Worm (Caenorhabditis elegans) whole organism, L4/young adult: ENCODE results near the gene alh-8.

Source experiments
- W03F9.2 ChIP-seq: fragments of 150-350 bp; optimal IDR thresholded peaks from 2 replicates; lab custom pipeline; 2014; ENCODE audit warnings: missing biosample characterization, missing genetic modification characterization
- dao-5 ChIP-seq: sonication (generic microtip); optimal IDR thresholded peaks from 2 replicates; lab custom pipeline; 2016; ENCODE audit warnings: missing genotype, missing genetic modification characterization, moderate library complexity, missing compliant biosample characterization
- him-1 ChIP-seq: sonication (generic microtip); optimal IDR thresholded peaks from 2 replicates; lab custom pipeline; 2016; ENCODE audit warnings: missing genotype, missing genetic modification reagents, missing genetic modification characterization, missing compliant biosample characterization

DNA sequence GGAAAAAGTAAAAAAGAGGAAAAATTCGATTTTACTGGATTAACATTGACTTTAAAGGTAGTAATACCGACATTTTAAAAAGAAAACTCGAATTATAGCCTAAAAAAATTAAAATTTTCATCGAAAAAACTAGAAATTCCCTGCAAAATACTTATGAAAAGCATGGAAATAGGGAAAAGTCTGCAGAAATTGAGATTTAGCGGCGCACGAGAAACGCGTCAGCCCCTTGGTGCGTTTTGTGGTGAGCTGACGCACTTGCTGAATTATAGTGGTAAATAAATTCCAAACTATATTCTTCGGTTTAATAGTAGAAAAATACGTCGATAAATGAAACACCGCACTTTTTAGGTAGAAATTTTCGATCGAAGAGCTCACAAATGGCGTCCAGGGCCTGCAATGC is 34.4 kb upstream of the alh-8 start:
- no peak for TF ChIP-seq dao-5 (tag; lab: Kevin White, UChicago)
- no peak for TF ChIP-seq him-1 (tag; lab: Kevin White, UChicago)
- no peak for TF ChIP-seq W03F9.2
